Fruit fly (Drosophila melanogaster): Measurements from ENCODE around the gene CG4301.

- no peak for TF ChIP-seq ttk (optimal IDR thresholded peaks at IDR 0.05)
- TF ChIP-seq Myc (optimal IDR thresholded peaks at IDR 0.05) = no peak
- no peak for TF ChIP-seq psq (optimal IDR thresholded peaks at IDR 0.05)
- TF ChIP-seq Sin3A (optimal IDR thresholded peaks at IDR 0.05) = no peak
Observed at dm6 chrX:16421899-16422412, 16.6 kb downstream of the CG4301 start, which contains the start of gene AnxB11.
